Fruit fly (Drosophila melanogaster): Measurements from ENCODE around the gene eIF2D.

eIF2D gene

DNA sequence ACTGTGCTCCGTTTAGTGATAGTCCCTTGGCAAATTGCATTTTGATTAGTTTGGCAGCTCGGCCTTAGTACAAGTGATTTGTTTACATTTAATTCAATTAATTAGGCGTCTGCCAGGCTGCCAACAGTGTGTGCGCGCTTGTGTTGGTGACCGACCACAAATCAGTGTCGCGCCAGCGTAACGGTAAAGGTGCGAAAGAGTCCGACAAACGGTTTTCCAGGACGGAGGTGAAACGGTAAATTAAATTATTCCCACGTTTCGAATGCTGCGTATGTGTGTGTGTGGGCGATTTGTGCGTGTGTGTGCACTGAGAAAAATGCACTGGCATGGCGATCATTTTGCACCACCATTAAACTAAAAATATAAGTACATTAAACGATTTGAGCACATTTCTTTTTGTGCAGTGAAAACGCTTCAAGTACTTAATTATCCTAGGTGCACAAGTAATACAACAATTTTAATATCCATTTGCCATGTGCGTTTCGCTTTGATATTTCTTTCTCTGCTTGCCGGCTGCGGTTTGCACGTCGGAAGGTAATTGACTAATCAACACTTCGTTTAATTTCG is 12.6 kb downstream of the eIF2D start (continued):
- TF ChIP-seq CG17829 (tag; optimal IDR thresholded peaks at IDR 0.05) = peak; percentile 8
- TF ChIP-seq ranshi (GFP tag; IDR thresholded peaks at IDR 0.05) = 0 out of 2 replicates have a peak, but pooled peaks have one; percentile 21
- peak; percentile 38 for TF ChIP-seq Hsf (GFP tag; optimal IDR thresholded peaks at IDR 0.05)
- no peak for TF ChIP-seq CG11093 (GFP tag; IDR thresholded peaks at IDR 0.05)
- TF ChIP-seq Jarid2 (GFP tag; optimal IDR thresholded peaks at IDR 0.05) = no peak
- TF ChIP-seq Hr78 (GFP tag; optimal IDR thresholded peaks at IDR 0.05) = peak in 1 of 2 experiments; percentile 1
- peak; percentile 10 for TF ChIP-seq CG10654 (GFP tag; optimal IDR thresholded peaks at IDR 0.05)
- TF ChIP-seq lab (GFP tag; optimal IDR thresholded peaks at IDR 0.05) = peak; percentile 4
- no peak for TF ChIP-seq gsb-n (tag; optimal IDR thresholded peaks at IDR 0.05)
- TF ChIP-seq cg (GFP tag; optimal IDR thresholded peaks at IDR 0.05) = peak; percentile 6
- no peak for TF ChIP-seq Usf (GFP tag; optimal IDR thresholded peaks at IDR 0.05)
- peak; percentile 39 for TF ChIP-seq grau (tag; optimal IDR thresholded peaks at IDR 0.05)
- TF ChIP-seq ham (GFP tag; IDR thresholded peaks at IDR 0.05) = no peak
- 0 out of 3 replicates have a peak, but pooled peaks have one; percentile 9 for TF ChIP-seq ci (GFP tag; IDR thresholded peaks at IDR 0.05)
- TF ChIP-seq hth (optimal IDR thresholded peaks at IDR 0.05) = no peak
- TF ChIP-seq prd (optimal IDR thresholded peaks at IDR 0.05) = no peak
- peak; percentile 35; the same call in 1 of the 3 replicates for TF ChIP-seq prd (GFP tag; IDR thresholded peaks at IDR 0.05)
- TF ChIP-seq lmd (GFP tag; IDR thresholded peaks at IDR 0.05) = peak; percentile 38; the same call in 1 of the 2 replicates
- peak; percentile 41 for TF ChIP-seq CG1603 (tag; optimal IDR thresholded peaks at IDR 0.05)
- TF ChIP-seq CG13775 (GFP tag; optimal IDR thresholded peaks at IDR 0.05) = peak; percentile 12
- peak; percentile 35 for TF ChIP-seq CG3281 (GFP tag; optimal IDR thresholded peaks at IDR 0.05)
- TF ChIP-seq Fer3 (tag; optimal IDR thresholded peaks at IDR 0.05) = no peak
- peak; percentile 5 for TF ChIP-seq CG12659 (GFP tag; optimal IDR thresholded peaks at IDR 0.05)
- peak; percentile 9 for TF ChIP-seq lilli (GFP tag; optimal IDR thresholded peaks at IDR 0.05)
- no peak for TF ChIP-seq CG3995 (GFP tag; optimal IDR thresholded peaks at IDR 0.05)
- peak; percentile 36; the same call in 1 of the 4 replicates for TF ChIP-seq Gug (GFP tag; IDR thresholded peaks at IDR 0.05)
- TF ChIP-seq zf30C (GFP tag; optimal IDR thresholded peaks at IDR 0.05) = peak; percentile 45
- 0 out of 2 replicates have a peak, but pooled peaks have one; percentile 4 for TF ChIP-seq CG13287 (GFP tag; IDR thresholded peaks at IDR 0.05; ENCODE audit: partially characterized antibody)
- 0 out of 2 replicates have a peak, but pooled peaks have one; percentile 2 for TF ChIP-seq Bgb (GFP tag; IDR thresholded peaks at IDR 0.05; ENCODE audit: partially characterized antibody)
- 0 out of 2 replicates have a peak, but pooled peaks have one; percentile 33 for TF ChIP-seq wdn (GFP tag; IDR thresholded peaks at IDR 0.05)
- TF ChIP-seq Fer1 (GFP tag; optimal IDR thresholded peaks at IDR 0.05) = no peak
- no peak for TF ChIP-seq E2f2 (GFP tag; IDR thresholded peaks at IDR 0.05)
- peak; percentile 17 for TF ChIP-seq Sox102F (GFP tag; optimal IDR thresholded peaks at IDR 0.05)
- no peak for TF ChIP-seq kay (GFP tag; optimal IDR thresholded peaks at IDR 0.05)
- TF ChIP-seq Xrp1 (GFP tag; IDR thresholded peaks at IDR 0.05) = peak; percentile 19; the same call in 1 of the 2 replicates
- peak; percentile 49 for TF ChIP-seq CG9932 (GFP tag; IDR thresholded peaks at IDR 0.05)
- no peak for TF ChIP-seq ro (GFP tag; IDR thresholded peaks at IDR 0.05)
- peak; percentile 11 for TF ChIP-seq Oli (tag; optimal IDR thresholded peaks at IDR 0.05)
- TF ChIP-seq CG11085 (GFP tag; IDR thresholded peaks at IDR 0.05) = 0 out of 2 replicates have a peak, but pooled peaks have one; percentile 12
- peak; percentile 20 for TF ChIP-seq bab2 (GFP tag; optimal IDR thresholded peaks at IDR 0.05)

DNA sequence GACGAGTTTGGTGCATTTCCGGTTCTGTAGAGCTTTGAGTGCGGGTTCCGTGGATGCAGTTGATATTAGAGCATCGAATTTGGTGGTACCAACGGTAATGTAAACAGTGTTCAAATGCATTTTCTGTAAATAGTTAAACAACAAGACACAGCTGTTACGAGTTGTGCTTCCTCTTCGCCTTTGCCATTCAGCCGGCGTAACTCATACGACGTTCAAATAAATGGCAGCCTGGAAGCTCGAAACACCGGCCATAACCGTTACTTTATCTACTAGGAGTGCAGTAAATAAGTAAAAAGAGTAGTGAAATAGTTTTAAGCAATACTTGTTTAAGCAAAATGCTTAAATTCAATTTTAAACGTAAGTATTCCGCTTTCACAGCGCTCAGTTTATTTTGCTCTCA is 13.2 kb downstream of the eIF2D start, which contains the start of the genes Alg13 and superdeath:
Gene Alg13 (minus strand): TSS at position 167 of the 400 bp plus-strand sequence.
Gene superdeath (plus strand): TSS at position 256 of the 400 bp plus-strand sequence.
- TF ChIP-seq MESR4 (GFP tag; optimal IDR thresholded peaks at IDR 0.05) (peak; percentile 24), az2 (GFP tag; optimal IDR thresholded peaks at IDR 0.05) (no peak), fd64A (GFP tag; optimal IDR thresholded peaks at IDR 0.05) (peak; percentile 22), dmrt99B (tag; optimal IDR thresholded peaks at IDR 0.05) (no peak), pnt (GFP tag; optimal IDR thresholded peaks at IDR 0.05) (no peak), CG15514 (GFP tag; optimal IDR thresholded peaks at IDR 0.05) (peak; percentile 4), Ets65A (GFP tag) (no peak), CG2199 (GFP tag; IDR thresholded peaks at IDR 0.05) (0 out of 3 replicates have a peak, but pooled peaks have one; percentile 8), wek (GFP tag; optimal IDR thresholded peaks at IDR 0.05) (peak; percentile 43), Dp (GFP tag; optimal IDR thresholded peaks at IDR 0.05) (peak; percentile 10), CG17186 (GFP tag; optimal IDR thresholded peaks at IDR 0.05) (peak; percentile 49), Vsx1 (GFP tag; optimal IDR thresholded peaks at IDR 0.05) (no peak)

Data from whole organism, embryonic.